Worm (Caenorhabditis elegans) whole organism, L4/young adult: Measurements from ENCODE around the gene npr-30.

Experiments used
- W03F9.2 ChIP-seq: fragments of 150-350 bp; optimal IDR thresholded peaks from 2 replicates; lab custom pipeline; 2014; ENCODE audit warnings: missing biosample characterization, missing genetic modification characterization
- dao-5 ChIP-seq: sonication (generic microtip); optimal IDR thresholded peaks from 2 replicates; lab custom pipeline; 2016; ENCODE audit warnings: missing genotype, missing genetic modification characterization, moderate library complexity, missing compliant biosample characterization
- him-1 ChIP-seq: sonication (generic microtip); optimal IDR thresholded peaks from 2 replicates; lab custom pipeline; 2016; ENCODE audit warnings: missing genotype, missing genetic modification reagents, missing genetic modification characterization, missing compliant biosample characterization

The npr-30 gene

DNA sequence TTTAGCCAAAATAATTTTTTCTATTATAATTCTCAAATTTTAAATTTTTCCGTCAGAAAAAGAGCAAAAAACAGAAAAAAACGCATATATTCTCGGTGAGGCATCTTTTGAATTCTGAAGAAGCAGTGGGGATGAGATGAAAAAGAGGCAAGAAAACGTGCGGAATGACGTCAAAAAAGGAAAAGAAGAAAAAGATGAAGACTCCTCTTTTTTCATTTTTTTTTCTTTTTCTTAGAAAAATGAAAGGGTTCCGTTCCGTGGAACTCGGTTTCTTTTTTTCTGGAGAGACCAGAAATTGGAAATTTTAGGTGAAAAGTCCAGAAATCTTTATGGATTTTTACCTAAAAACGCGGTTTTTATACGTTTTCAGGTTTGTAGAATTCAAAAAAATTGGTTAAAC is 27.3 kb downstream of the npr-30 start:
- TF ChIP-seq him-1 (tag; lab: Kevin White, UChicago) = peak; percentile 44
- TF ChIP-seq dao-5 (tag; lab: Kevin White, UChicago) = no peak

ce11 chrIII:31600-31999 is 28.5 kb downstream of the npr-30 start:
- TF ChIP-seq dao-5 (tag; lab: Kevin White, UChicago) (no peak), him-1 (tag; lab: Kevin White, UChicago) (no peak), W03F9.2 (tag; lab: Kevin White, UChicago) (no peak)

DNA sequence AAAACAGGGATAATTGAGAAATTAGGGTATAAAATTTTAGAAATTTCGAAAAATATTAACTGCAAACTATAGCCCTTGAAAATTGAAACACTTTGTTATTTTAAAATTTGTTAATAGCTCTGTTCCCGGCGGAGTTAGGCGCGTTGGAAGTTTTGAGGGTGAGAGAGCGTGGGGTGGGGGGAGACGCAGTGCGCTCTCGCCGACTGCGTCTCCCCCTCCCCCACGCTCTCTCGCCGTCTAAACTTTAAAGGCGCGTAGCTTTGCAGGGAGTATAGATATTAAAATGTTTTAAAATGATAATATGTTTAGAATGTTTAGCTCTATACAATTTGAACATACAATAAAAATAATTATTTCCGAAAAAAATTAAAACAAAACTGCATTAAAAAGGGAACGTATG is 30.1 kb downstream of the npr-30 start:
- no peak for TF ChIP-seq W03F9.2 (tag; lab: Kevin White, UChicago)
- no peak for TF ChIP-seq him-1 (tag; lab: Kevin White, UChicago)
- TF ChIP-seq dao-5 (tag; lab: Kevin White, UChicago) = no peak

DNA sequence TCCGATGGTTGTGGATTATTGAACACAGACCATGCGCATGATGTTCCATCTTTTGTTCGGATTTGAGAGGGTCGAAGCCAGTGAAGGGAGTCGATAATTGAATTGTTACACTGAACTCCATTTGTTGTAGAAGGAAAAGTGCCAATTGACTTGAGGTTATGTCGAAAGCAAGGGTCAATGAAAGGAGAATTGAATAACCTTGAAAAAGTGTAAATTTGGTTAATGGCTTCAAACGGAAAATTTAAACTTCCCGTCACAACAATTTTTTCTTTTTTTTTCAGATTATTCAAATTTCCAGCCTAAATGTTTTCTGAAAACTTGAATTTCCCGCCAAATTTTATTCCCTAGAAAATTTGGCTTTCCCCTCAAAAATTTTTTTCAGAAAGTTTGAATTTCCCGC is 35.0 kb downstream of the npr-30 start, which contains the start of gene clp-10:
TSS of gene clp-10 (minus strand) at position 101 of the 400 bp plus-strand sequence.
- TF ChIP-seq W03F9.2 (tag; lab: Kevin White, UChicago) = no peak
- no peak for TF ChIP-seq dao-5 (tag; lab: Kevin White, UChicago)
- no peak for TF ChIP-seq him-1 (tag; lab: Kevin White, UChicago)

DNA sequence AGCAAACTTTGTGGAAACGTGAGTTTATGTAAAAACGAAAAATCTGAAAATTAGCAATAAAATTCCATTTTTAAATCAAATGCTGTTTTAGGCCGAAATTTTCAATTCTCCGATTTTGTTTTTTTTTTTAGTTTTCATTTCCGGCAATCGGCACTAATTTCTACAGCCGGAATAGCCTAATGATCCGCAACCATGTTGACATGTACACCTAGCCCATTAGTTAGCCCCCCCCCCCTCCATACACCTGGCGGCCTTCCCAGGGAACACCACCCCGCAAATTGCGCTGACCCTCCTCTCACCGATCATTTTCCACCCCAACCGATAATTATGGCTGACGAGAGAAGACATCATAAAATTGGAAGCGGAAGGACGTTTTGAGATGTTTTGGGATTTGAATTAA is 36.4 kb downstream of the npr-30 start:
- TF ChIP-seq him-1 (tag; lab: Kevin White, UChicago) (no peak), dao-5 (tag; lab: Kevin White, UChicago) (no peak), W03F9.2 (tag; lab: Kevin White, UChicago) (no peak)

- no peak for TF ChIP-seq him-1 (tag; lab: Kevin White, UChicago)
- TF ChIP-seq W03F9.2 (tag; lab: Kevin White, UChicago) = no peak
- TF ChIP-seq dao-5 (tag; lab: Kevin White, UChicago) = no peak
These were observed 37.5 kb downstream of the npr-30 start, which contains the start of gene col-88 for ce11 chrIII:40580-41113. col-88 (plus strand) TSS chrIII:41063.

- TF ChIP-seq him-1 (tag; lab: Kevin White, UChicago) (no peak), W03F9.2 (tag; lab: Kevin White, UChicago) (no peak), dao-5 (tag; lab: Kevin White, UChicago) (no peak)
These were observed 38.4 kb downstream of the npr-30 start for ce11 chrIII:41484-41883.

- TF ChIP-seq W03F9.2 (tag; lab: Kevin White, UChicago) (no peak), dao-5 (tag; lab: Kevin White, UChicago) (no peak), him-1 (tag; lab: Kevin White, UChicago) (no peak)
These were observed 39.6 kb downstream of the npr-30 start for ce11 chrIII:42725-43124.

ce11 chrIII:48329-48728 is 45.2 kb downstream of the npr-30 start:
- TF ChIP-seq him-1 (tag; lab: Kevin White, UChicago) (no peak), W03F9.2 (tag; lab: Kevin White, UChicago) (no peak), dao-5 (tag; lab: Kevin White, UChicago) (no peak)

DNA sequence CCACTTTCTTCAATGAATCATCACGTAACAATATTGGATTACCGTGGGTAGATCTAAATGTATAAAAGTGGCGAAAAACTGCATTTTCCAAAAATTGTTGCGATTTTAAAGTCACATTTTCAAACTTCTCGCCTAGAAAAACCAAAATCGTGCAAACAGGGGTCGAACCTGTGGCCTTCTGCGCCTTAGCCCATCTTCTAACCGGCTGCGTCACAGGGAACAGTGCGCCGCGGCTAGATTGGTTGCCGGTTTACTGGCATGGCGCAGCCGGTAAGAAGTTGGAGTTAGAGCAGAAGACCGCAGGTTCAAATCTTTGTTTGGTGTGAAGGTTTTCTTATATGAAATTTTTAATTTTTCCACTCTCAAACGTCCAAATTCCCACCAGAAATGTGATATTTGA is 45.9 kb downstream of the npr-30 start:
- TF ChIP-seq him-1 (tag; lab: Kevin White, UChicago) = no peak
- TF ChIP-seq W03F9.2 (tag; lab: Kevin White, UChicago) = no peak
- TF ChIP-seq dao-5 (tag; lab: Kevin White, UChicago) = no peak

DNA sequence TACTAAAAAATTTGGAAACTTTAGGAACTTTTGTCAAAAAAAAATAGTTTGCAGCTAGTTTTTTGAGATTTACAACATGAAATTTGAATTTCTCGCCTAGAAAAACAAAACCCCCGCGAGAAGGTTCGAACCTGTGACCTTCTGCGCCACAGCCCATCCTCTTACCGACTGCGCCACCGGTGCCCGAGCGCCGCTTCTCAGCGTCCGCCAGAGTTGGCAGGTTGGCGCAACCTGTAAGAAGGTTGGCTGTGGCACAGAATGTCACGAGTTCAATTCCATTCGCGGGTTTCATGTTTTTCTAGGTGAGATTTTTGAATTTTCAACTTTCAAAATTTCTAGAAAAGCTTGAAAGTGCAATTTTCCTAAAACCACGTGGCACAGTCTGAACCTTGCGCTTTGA is 47.3 kb downstream of the npr-30 start:
- TF ChIP-seq dao-5 (tag; lab: Kevin White, UChicago) (no peak), him-1 (tag; lab: Kevin White, UChicago) (no peak), W03F9.2 (tag; lab: Kevin White, UChicago) (no peak)

ce11 chrIII:51622-52021 is 48.5 kb downstream of the npr-30 start:
- TF ChIP-seq him-1 (tag; lab: Kevin White, UChicago) (no peak), W03F9.2 (tag; lab: Kevin White, UChicago) (no peak), dao-5 (tag; lab: Kevin White, UChicago) (no peak)

ce11 chrIII:53696-54095 is 50.6 kb downstream of the npr-30 start:
- no peak for TF ChIP-seq dao-5 (tag; lab: Kevin White, UChicago)
- no peak for TF ChIP-seq him-1 (tag; lab: Kevin White, UChicago)
- no peak for TF ChIP-seq W03F9.2 (tag; lab: Kevin White, UChicago)

DNA sequence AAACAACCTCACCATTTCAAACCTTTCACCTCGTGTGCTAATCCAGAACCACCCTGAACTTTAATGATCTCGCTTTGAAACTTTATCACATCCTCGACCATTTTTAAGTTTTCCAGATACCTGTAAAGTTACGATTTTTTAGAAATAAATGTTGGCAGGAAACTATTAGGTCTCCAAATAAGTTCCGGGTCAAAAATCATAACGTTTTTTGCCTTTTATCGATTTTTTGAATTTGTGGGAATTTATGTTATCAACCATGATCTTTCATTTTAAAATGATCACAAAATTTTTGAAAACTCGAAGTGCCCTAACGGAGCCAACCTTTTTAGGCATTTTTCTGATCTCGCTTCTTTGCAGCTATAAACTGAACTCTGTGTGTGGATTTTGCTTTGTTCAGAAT is 57.9 kb downstream of the npr-30 start, which contains the start of gene btb-5:
TSS of gene btb-5 (minus strand) at position 101 of the 400 bp plus-strand sequence.
- TF ChIP-seq him-1 (tag; lab: Kevin White, UChicago) = no peak
- TF ChIP-seq W03F9.2 (tag; lab: Kevin White, UChicago) = no peak
- TF ChIP-seq dao-5 (tag; lab: Kevin White, UChicago) = no peak
